Worm (Caenorhabditis elegans) whole organism, young adult: Measurements from ENCODE around the gene bli-2.

Experiments
- B0336.3 ChIP-seq: fragments of 200-800 bp; sonication (Bioruptor generic); IDR thresholded peaks from 2 replicates; pipeline ENCODE4 v1.3.6; 2022; ENCODE audit warnings: missing genetic modification characterization, missing compliant biosample characterization
- C17E4.6 ChIP-seq: fragments of 200-800 bp; sonication (Bioruptor generic); IDR thresholded peaks from 2 replicates; pipeline ENCODE4 v1.3.6; 2022; ENCODE audit warnings: missing genetic modification reagents, missing genetic modification characterization, missing compliant biosample characterization
- F49E8.2 ChIP-seq: sonication (generic microtip); optimal IDR thresholded peaks from 3 replicates; lab custom pipeline; 2017; ENCODE audit warnings: missing genetic modification characterization, mild to moderate bottlenecking, missing compliant biosample characterization, antibody characterized with exemption, moderate library complexity; ENCODE audit not compliant: insufficient read depth
- F55B11.4 ChIP-seq: sonication (generic microtip); optimal IDR thresholded peaks from 2 replicates; lab custom pipeline; 2016; ENCODE audit warnings: missing compliant biosample characterization, missing genetic modification characterization, borderline replicate concordance; ENCODE audit not compliant: insufficient read depth
- T26A5.8 ChIP-seq: sonication (generic microtip); optimal IDR thresholded peaks from 2 replicates; lab custom pipeline; 2016; ENCODE audit warnings: missing genetic modification characterization, missing compliant biosample characterization
- ama-1 ChIP-seq, 3 experiments: fragments of 150-350 bp in 1 of 3; sonication (generic microtip) in 2 of 3; optimal IDR thresholded peaks; 2 replicates each; lab custom pipeline; 2014 to 2018; ENCODE audit warnings: missing biosample characterization in 2 of 3, missing genetic modification characterization in 2 of 3, missing genetic modification reagents in 2 of 3
- bed-2 ChIP-seq: fragments of 200-800 bp; sonication (Bioruptor generic); IDR thresholded peaks from 2 replicates; pipeline ENCODE4 v1.3.6; 2022; ENCODE audit warnings: missing genetic modification reagents, missing genetic modification characterization, missing compliant biosample characterization
- hlh-12 ChIP-seq: sonication (generic microtip); optimal IDR thresholded peaks from 2 replicates; lab custom pipeline; 2016; ENCODE audit warnings: missing genetic modification characterization, missing compliant biosample characterization
- hlh-26 ChIP-seq: fragments of 200-800 bp; sonication (Bioruptor generic); conservative IDR thresholded peaks from 2 replicates; pipeline ENCODE4 v1.3.6; 2022; ENCODE audit warnings: missing genetic modification reagents, missing genetic modification characterization, missing compliant biosample characterization
- lin-35 ChIP-seq, 3 experiments: fragments of 150-350 bp in 2 of 3; sonication (generic microtip) in 1 of 3; optimal IDR thresholded peaks; 2 replicates each; lab custom pipeline; 2014 to 2018; ENCODE audit warnings: missing biosample characterization in 3 of 3, missing genetic modification characterization in 3 of 3, missing genetic modification reagents in 3 of 3
- nfya-1 ChIP-seq: sonication (generic microtip); optimal IDR thresholded peaks from 2 replicates; lab custom pipeline; 2017; ENCODE audit warnings: antibody characterized with exemption, missing compliant biosample characterization, missing genetic modification characterization, borderline replicate concordance; ENCODE audit not compliant: insufficient read depth
- pha-4 ChIP-seq: fragments of 150-350 bp; sonication (generic microtip); optimal IDR thresholded peaks from 2 replicates; lab custom pipeline; 2014; ENCODE audit warnings: missing biosample characterization, missing genetic modification reagents, missing genetic modification characterization
- snpc-1.3 ChIP-seq: sonication (generic microtip); optimal IDR thresholded peaks from 2 replicates; lab custom pipeline; 2017; ENCODE audit warnings: missing genetic modification characterization, mild to moderate bottlenecking, missing compliant biosample characterization, antibody characterized with exemption, moderate library complexity, missing genotype, missing genetic modification reagents; ENCODE audit not compliant: insufficient read depth
- ztf-25 ChIP-seq: fragments of 200-800 bp; sonication (Bioruptor generic); IDR thresholded peaks from 2 replicates; pipeline ENCODE4 v1.3.6; 2022; ENCODE audit warnings: missing genetic modification reagents, missing genetic modification characterization, missing compliant biosample characterization

DNA sequence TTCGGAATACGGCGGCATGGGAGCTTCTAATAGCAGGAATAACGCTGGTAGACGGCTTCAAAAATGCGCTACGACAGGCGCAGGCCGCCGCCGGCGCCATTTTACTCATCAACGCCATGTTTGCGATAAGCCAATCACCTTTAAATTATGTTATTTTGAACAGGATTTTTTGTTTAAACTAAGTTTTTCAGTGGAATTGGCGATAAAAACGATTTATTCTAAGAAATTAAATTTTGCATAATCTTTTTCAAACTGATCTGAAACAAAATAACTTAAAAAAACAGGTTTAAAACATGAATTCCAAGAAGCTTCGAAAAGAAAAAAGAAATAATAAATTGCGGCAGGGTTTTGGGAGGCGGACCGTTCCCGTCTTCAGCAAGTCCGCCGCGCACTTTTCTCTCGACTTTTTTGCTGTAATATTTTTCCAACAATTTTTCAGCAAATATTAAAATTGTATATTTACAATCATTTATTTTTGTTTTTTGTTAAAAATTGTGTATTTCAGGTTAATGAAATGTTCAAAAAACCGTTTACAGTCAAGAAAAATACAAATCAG is 39.1 kb upstream of the bli-2 start, which contains the start of the genes ndub-5 and eif-2D:
- TF ChIP-seq nfya-1 (tag; lab: Kevin White, UChicago) (no peak), ztf-25 (no peak), B0336.3 (GFP tag; lab: Robert Waterston, UW) (no peak), hlh-12 (no peak), T26A5.8 (tag; lab: Kevin White, UChicago) (no peak), F55B11.4 (no peak), ama-1 (optimal IDR thresholded peaks at IDR 0.05; lab: Kevin White, UChicago) (no peak), ama-1 (GFP tag; optimal IDR thresholded peaks at IDR 0.05; lab: Kevin White, UChicago) (no peak), bed-2 (GFP tag; lab: Robert Waterston, UW) (no peak), lin-35 (GFP tag; optimal IDR thresholded peaks at IDR 0.05; lab: Kevin White, UChicago) (no peak), F49E8.2 (tag; lab: Kevin White, UChicago) (no peak), snpc-1.3 (tag; lab: Kevin White, UChicago) (no peak), pha-4 (no peak), C17E4.6 (GFP tag; lab: Robert Waterston, UW) (no peak), hlh-26 (GFP tag; lab: Robert Waterston, UW) (no peak)
